Fruit fly (Drosophila melanogaster) whole organism, embryonic: Measurements from ENCODE around the gene CG32187.

Experiments used
- CG11695 ChIP-seq: fragments of 200-800 bp; sonication (Bioruptor generic); IDR thresholded peaks from 3 replicates; pipeline ENCODE4 v1.3.6; 2022; ENCODE audit warnings: missing biosample characterization, missing genetic modification characterization
- CG11723 ChIP-seq: fragments of 200-800 bp; sonication (Bioruptor generic); optimal IDR thresholded peaks from 2 replicates; lab custom pipeline; 2017; ENCODE audit warnings: missing biosample characterization, mild to moderate bottlenecking, missing genetic modification characterization
- CG12104 ChIP-seq: fragments of 200-800 bp; sonication (Bioruptor generic); optimal IDR thresholded peaks from 3 replicates; lab custom pipeline; 2016; ENCODE audit warnings: missing biosample characterization, missing genetic modification characterization
- CG12155 ChIP-seq: fragments of 200-800 bp; sonication (Bioruptor generic); optimal IDR thresholded peaks from 3 replicates; lab custom pipeline; 2016; ENCODE audit warnings: missing biosample characterization, missing genetic modification characterization
- CG12769 ChIP-seq: fragments of 200-800 bp; sonication (Bioruptor generic); optimal IDR thresholded peaks from 2 replicates; lab custom pipeline; 2019; ENCODE audit warnings: missing biosample characterization, mild to moderate bottlenecking, missing genetic modification characterization, moderate library complexity
- CG13287 ChIP-seq: fragments of 200-800 bp; sonication (Bioruptor generic); IDR thresholded peaks from 2 replicates; pipeline ENCODE4 v1.3.6; 2022; ENCODE audit warnings: missing biosample characterization, missing genetic modification characterization; ENCODE audit not compliant: partially characterized antibody
- CG16813 ChIP-seq: fragments of 200-800 bp; sonication (Bioruptor generic); IDR thresholded peaks from 3 replicates; pipeline ENCODE4 v1.3.6; 2022; ENCODE audit warnings: missing biosample characterization, missing genetic modification characterization; ENCODE audit not compliant: partially characterized antibody
- CG17612 ChIP-seq: fragments of 200-800 bp; sonication (Bioruptor generic); IDR thresholded peaks from 2 replicates; pipeline ENCODE4 v1.3.6; 2022; ENCODE audit warnings: missing biosample characterization, missing genetic modification characterization
- CG2129 ChIP-seq: fragments of 200-800 bp; sonication (Bioruptor generic); IDR thresholded peaks from 2 replicates; pipeline ENCODE4 v1.3.6; 2022; ENCODE audit warnings: missing biosample characterization, missing genetic modification characterization; ENCODE audit not compliant: partially characterized antibody
- CG32532 ChIP-seq: fragments of 200-800 bp; sonication (Bioruptor generic); IDR thresholded peaks from 2 replicates; pipeline ENCODE4 v1.3.6; 2022; ENCODE audit warnings: missing biosample characterization, missing genetic modification characterization
- CG33557 ChIP-seq: fragments of 200-800 bp; sonication (Bioruptor generic); optimal IDR thresholded peaks from 2 replicates; lab custom pipeline; 2019; ENCODE audit warnings: missing biosample characterization, mild to moderate bottlenecking, missing genetic modification characterization, moderate library complexity
- CG3847 ChIP-seq: fragments of 200-800 bp; sonication (Bioruptor generic); IDR thresholded peaks from 2 replicates; pipeline ENCODE4 v1.3.6; 2022; ENCODE audit warnings: missing biosample characterization, missing genetic modification characterization
- CG42726 ChIP-seq: fragments of 200-800 bp; sonication (Bioruptor generic); IDR thresholded peaks from 2 replicates; pipeline ENCODE4 v1.3.6; 2022; ENCODE audit warnings: missing biosample characterization, missing genetic modification characterization; ENCODE audit not compliant: partially characterized antibody
- CG4424 ChIP-seq: fragments of 200-800 bp; sonication (Bioruptor generic); optimal IDR thresholded peaks from 3 replicates; lab custom pipeline; 2016; ENCODE audit warnings: missing biosample characterization, missing genetic modification characterization
- CG7556 ChIP-seq: fragments of 200-800 bp; sonication (Bioruptor generic); optimal IDR thresholded peaks from 2 replicates; lab custom pipeline; 2017; ENCODE audit warnings: missing biosample characterization, mild to moderate bottlenecking, missing genetic modification characterization
- CG8089 ChIP-seq: fragments of 200-800 bp; sonication (Bioruptor generic); optimal IDR thresholded peaks from 3 replicates; lab custom pipeline; 2016; ENCODE audit warnings: missing biosample characterization, missing genetic modification characterization
- CG8478 ChIP-seq: fragments of >200 bp; optimal IDR thresholded peaks from 2 replicates; lab custom pipeline; 2018
- CG9932 ChIP-seq: fragments of 200-800 bp; sonication (Bioruptor generic); IDR thresholded peaks from 2 replicates; pipeline ENCODE4 v1.3.6; 2022; ENCODE audit warnings: missing biosample characterization, missing genetic modification characterization
- CHES-1-like ChIP-seq: fragments of 200-800 bp; sonication (Bioruptor generic); optimal IDR thresholded peaks from 2 replicates; lab custom pipeline; 2016; ENCODE audit warnings: missing biosample characterization, missing genetic modification characterization
- D ChIP-seq, 2 experiments: fragments of 200-800 bp in 1 of 2; fragments of >200 bp in 1 of 2; sonication (Bioruptor generic) in 1 of 2; optimal IDR thresholded peaks; 2 replicates in 1 of 2; 3 replicates in 1 of 2; lab custom pipeline; 2017; ENCODE audit warnings: mild to moderate bottlenecking in 1 of 2, missing biosample characterization in 1 of 2, missing genetic modification characterization in 1 of 2, missing genetic modification reagents in 1 of 2
- Ets97D ChIP-seq: fragments of 200-800 bp; sonication (Bioruptor generic); optimal IDR thresholded peaks from 3 replicates; lab custom pipeline; 2016; ENCODE audit warnings: missing biosample characterization, missing genetic modification characterization
- H15 ChIP-seq: fragments of 200-800 bp; sonication (Bioruptor generic); IDR thresholded peaks from 3 replicates; pipeline ENCODE4 v1.3.6; 2022; ENCODE audit warnings: missing biosample characterization, missing genetic modification characterization
- HmgD ChIP-seq: fragments of 200-800 bp; sonication (Bioruptor generic); optimal IDR thresholded peaks from 3 replicates; lab custom pipeline; 2016; ENCODE audit warnings: missing biosample characterization, missing genetic modification characterization
- Ptx1 ChIP-seq: fragments of 200-800 bp; sonication (Bioruptor generic); IDR thresholded peaks from 2 replicates; pipeline ENCODE4 v1.3.6; 2022; ENCODE audit warnings: missing biosample characterization, missing genetic modification characterization
- Ravus ChIP-seq: fragments of 200-800 bp; sonication (Bioruptor generic); IDR thresholded peaks from 2 replicates; pipeline ENCODE4 v1.3.6; 2022; ENCODE audit warnings: missing biosample characterization, missing genetic modification characterization
- Rfx ChIP-seq: fragments of 200-800 bp; sonication (Bioruptor generic); IDR thresholded peaks from 2 replicates; pipeline ENCODE4 v1.3.6; 2022; ENCODE audit warnings: missing biosample characterization, missing genetic modification characterization
- Side ChIP-seq: fragments of 200-800 bp; sonication (Bioruptor generic); optimal IDR thresholded peaks from 2 replicates; lab custom pipeline; 2016; ENCODE audit warnings: missing biosample characterization, missing genetic modification characterization
- Taf1 ChIP-seq: fragments of 200-800 bp; sonication (Bioruptor generic); IDR thresholded peaks from 2 replicates; pipeline ENCODE4 v1.3.6; 2022; ENCODE audit warnings: missing biosample characterization, missing genetic modification characterization
- ac ChIP-seq: fragments of 200-800 bp; sonication (Bioruptor generic); optimal IDR thresholded peaks from 3 replicates; lab custom pipeline; 2017; ENCODE audit warnings: missing biosample characterization, mild to moderate bottlenecking, missing genetic modification characterization
- aop ChIP-seq: fragments of 200-800 bp; sonication (Bioruptor generic); IDR thresholded peaks from 2 replicates; pipeline ENCODE4 v1.3.6; 2022; ENCODE audit warnings: missing biosample characterization, missing genetic modification characterization
- chinmo ChIP-seq: fragments of 200-800 bp; sonication (Bioruptor generic); IDR thresholded peaks from 4 replicates; pipeline ENCODE4 v1.3.6; 2022; ENCODE audit warnings: missing biosample characterization, missing genetic modification characterization; ENCODE audit not compliant: partially characterized antibody
- dmrt11E ChIP-seq: fragments of 200-800 bp; sonication (Bioruptor generic); optimal IDR thresholded peaks from 3 replicates; lab custom pipeline; 2018; ENCODE audit warnings: missing biosample characterization, mild to moderate bottlenecking, missing genetic modification characterization, moderate library complexity
- eve ChIP-seq, 2 experiments: fragments of >200 bp; optimal IDR thresholded peaks; 2 replicates each; lab custom pipeline; 2017; ENCODE audit warnings: missing biosample characterization in 2 of 2, missing genetic modification characterization in 2 of 2
- gcm ChIP-seq: fragments of 200-800 bp; sonication (Bioruptor generic); optimal IDR thresholded peaks from 2 replicates; lab custom pipeline; 2019; ENCODE audit warnings: missing biosample characterization, mild to moderate bottlenecking, missing genetic modification characterization, moderate library complexity
- gem ChIP-seq: fragments of 200-800 bp; sonication (Bioruptor generic); optimal IDR thresholded peaks from 2 replicates; lab custom pipeline; 2019; ENCODE audit warnings: missing biosample characterization, mild to moderate bottlenecking, missing genetic modification characterization, moderate library complexity
- gsb ChIP-seq: fragments of 200-800 bp; sonication (Bioruptor generic); IDR thresholded peaks from 2 replicates; pipeline ENCODE4 v1.3.6; 2022; ENCODE audit warnings: missing biosample characterization, missing genetic modification characterization
- her ChIP-seq: fragments of 200-800 bp; sonication (Bioruptor generic); optimal IDR thresholded peaks from 2 replicates; lab custom pipeline; 2016; ENCODE audit warnings: missing biosample characterization, missing genetic modification characterization
- insv ChIP-seq, 2 experiments: fragments of 200-800 bp; sonication (Bioruptor generic); optimal IDR thresholded peaks; 3 replicates each; lab custom pipeline; 2016 to 2018; ENCODE audit warnings: missing biosample characterization in 2 of 2, missing genetic modification characterization in 2 of 2
- lola ChIP-seq, 3 experiments: fragments of >200 bp in 2 of 3; fragments of 200-800 bp in 1 of 3; sonication (Bioruptor generic) in 1 of 3; optimal IDR thresholded peaks; 2 replicates each; lab custom pipeline; 2017 to 2019; ENCODE audit warnings: missing biosample characterization in 3 of 3, missing genetic modification characterization in 3 of 3, mild to moderate bottlenecking in 1 of 3, moderate library complexity in 1 of 3
- mam ChIP-seq: fragments of 200-800 bp; sonication (Bioruptor generic); optimal IDR thresholded peaks from 3 replicates; lab custom pipeline; 2016; ENCODE audit warnings: missing biosample characterization, missing genetic modification characterization
- mirr ChIP-seq: fragments of 200-800 bp; sonication (Bioruptor generic); optimal IDR thresholded peaks from 3 replicates; lab custom pipeline; 2018; ENCODE audit warnings: missing biosample characterization, mild to moderate bottlenecking, missing genetic modification characterization
- nerfin-1 ChIP-seq: fragments of 200-800 bp; sonication (Bioruptor generic); optimal IDR thresholded peaks from 3 replicates; lab custom pipeline; 2019; ENCODE audit warnings: missing biosample characterization, mild to moderate bottlenecking, missing genetic modification characterization, moderate library complexity
- nom ChIP-seq: fragments of 200-800 bp; sonication (Bioruptor generic); optimal IDR thresholded peaks from 2 replicates; lab custom pipeline; 2017; ENCODE audit warnings: missing biosample characterization, missing genetic modification characterization, mild to moderate bottlenecking, moderate library complexity, missing genetic modification reagents
- row ChIP-seq: fragments of 200-800 bp; sonication (Bioruptor generic); IDR thresholded peaks from 3 replicates; pipeline ENCODE4 v1.3.6; 2022; ENCODE audit warnings: missing biosample characterization, missing genetic modification characterization
- run ChIP-seq: fragments of 200-800 bp; sonication (Bioruptor generic); optimal IDR thresholded peaks from 3 replicates; lab custom pipeline; 2018; ENCODE audit warnings: missing biosample characterization, mild to moderate bottlenecking, missing genetic modification characterization
- sens-2 ChIP-seq: fragments of 200-800 bp; sonication (Bioruptor generic); IDR thresholded peaks from 2 replicates; pipeline ENCODE4 v1.3.6; 2022; ENCODE audit warnings: missing biosample characterization, missing genetic modification characterization
- sisA ChIP-seq: fragments of 200-800 bp; sonication (Bioruptor generic); IDR thresholded peaks from 2 replicates; pipeline ENCODE4 v1.3.6; 2022; ENCODE audit warnings: missing biosample characterization, missing genetic modification characterization
- wdn ChIP-seq: fragments of 200-800 bp; sonication (Bioruptor generic); IDR thresholded peaks from 2 replicates; pipeline ENCODE4 v1.3.6; 2022; ENCODE audit warnings: missing biosample characterization, missing genetic modification characterization

The CG32187 gene

dm6 chr3L:17846982-17847355 lies 40.8 kb upstream of the CG32187 start (continued):
- TF ChIP-seq CG2129 (GFP tag; lab: Robert Waterston, UW) (peak; percentile 54), dmrt11E (tag; lab: Kevin White, UChicago) (no peak), CG13287 (GFP tag; lab: Robert Waterston, UW) (peak; percentile 68), CG3847 (GFP tag; lab: Robert Waterston, UW) (peak; percentile 35; the same call in 1 of the 2 replicates), Rfx (GFP tag; lab: Robert Waterston, UW) (peak; percentile 63; the same call in 1 of the 2 replicates), her (GFP tag; lab: Kevin White, UChicago) (no peak), CHES-1-like (GFP tag; lab: Kevin White, UChicago) (no peak), CG8089 (GFP tag; lab: Kevin White, UChicago) (no peak), CG12104 (GFP tag; lab: Kevin White, UChicago) (no peak), Taf1 (GFP tag; lab: Robert Waterston, UW) (no peak), row (GFP tag; lab: Robert Waterston, UW) (peak; percentile 67), Side (GFP tag; lab: Kevin White, UChicago) (no peak), CG33557 (no peak), CG16813 (GFP tag; lab: Robert Waterston, UW) (peak; percentile 67), H15 (GFP tag; lab: Robert Waterston, UW) (no peak)

dm6 chr3L:17846169-17846981 lies 40.2 kb upstream of the CG32187 start, which contains the start of the genes MED19 and CG7430:
MED19 (minus strand) TSS chr3L:17846501.
CG7430 (plus strand) TSS chr3L:17846916.
- TF ChIP-seq wdn (no peak), mam (GFP tag; lab: Kevin White, UChicago) (no peak), chinmo (GFP tag; lab: Robert Waterston, UW) (0 out of 4 replicates have a peak, but pooled peaks have one; percentile 32), CG11695 (GFP tag; lab: Robert Waterston, UW) (no peak), CG32532 (no peak), mirr (peak; percentile 48), gem (no peak), gcm (GFP tag; lab: Kevin White, UChicago) (peak; percentile 20), sens-2 (GFP tag; lab: Robert Waterston, UW) (no peak), ac (GFP tag; lab: Kevin White, UChicago) (peak; percentile 34), CG7556 (no peak), HmgD (GFP tag; lab: Kevin White, UChicago) (no peak), CG4424 (GFP tag; lab: Kevin White, UChicago) (peak; percentile 9), aop (GFP tag; lab: Robert Waterston, UW) (no peak), sisA (no peak), lola (GFP tag; optimal IDR thresholded peaks at IDR 0.05; lab: Kevin White, UChicago) (peak in 1 of 3 experiments; percentile 16), CG12769 (tag; lab: Kevin White, UChicago) (no peak), nom (peak; percentile 70), nerfin-1 (peak; percentile 32), CG17612 (GFP tag; lab: Robert Waterston, UW) (no peak), CG9932 (GFP tag; lab: Robert Waterston, UW) (peak; percentile 47), CG8478 (lab: Kevin White, UChicago) (peak; percentile 63), CG12155 (GFP tag; lab: Kevin White, UChicago) (no peak), insv (GFP tag; optimal IDR thresholded peaks at IDR 0.05; lab: Kevin White, UChicago) (no peak), run (no peak), Ravus (GFP tag; lab: Robert Waterston, UW) (no peak), CG42726 (GFP tag; lab: Robert Waterston, UW) (peak; percentile 49; the same call in 1 of the 2 replicates), Ptx1 (GFP tag; lab: Robert Waterston, UW) (peak; percentile 17; the same call in 1 of the 2 replicates), Ets97D (peak; percentile 72), gsb (GFP tag; lab: Robert Waterston, UW) (no peak), eve (GFP tag; optimal IDR thresholded peaks at IDR 0.05; lab: Kevin White, UChicago) (no peak), CG11723 (GFP tag; lab: Kevin White, UChicago) (no peak), D (optimal IDR thresholded peaks at IDR 0.05; lab: Kevin White, UChicago) (no peak), D (GFP tag; optimal IDR thresholded peaks at IDR 0.05; lab: Kevin White, UChicago) (no peak)
